Worm (Caenorhabditis elegans) whole organism, midembryonic: Measurements from ENCODE around the gene ttr-9.

Experiments
- T22C8.4 ChIP-seq: fragments of 200-800 bp; sonication (Bioruptor generic); IDR thresholded peaks from 2 replicates; pipeline ENCODE4 v1.3.6; 2022; ENCODE audit warnings: missing genetic modification characterization, missing compliant biosample characterization
- cog-1 ChIP-seq: sonication (generic microtip); optimal IDR thresholded peaks from 2 replicates; lab custom pipeline; 2016; ENCODE audit warnings: missing genetic modification characterization, missing compliant biosample characterization
- flt-1 ChIP-seq: fragments of 200-800 bp; sonication (Bioruptor generic); IDR thresholded peaks from 2 replicates; pipeline ENCODE4 v1.3.6; 2022; ENCODE audit warnings: missing genetic modification characterization, missing compliant biosample characterization
- klf-2 ChIP-seq: fragments of 200-800 bp; sonication (Bioruptor generic); conservative IDR thresholded peaks from 2 replicates; pipeline ENCODE4 v1.3.6; 2022; ENCODE audit warnings: missing genetic modification reagents, missing genetic modification characterization, missing compliant biosample characterization
- med-1 ChIP-seq: sonication (generic microtip); optimal IDR thresholded peaks from 2 replicates; lab custom pipeline; 2017; ENCODE audit warnings: missing genetic modification characterization, mild to moderate bottlenecking, missing compliant biosample characterization, antibody characterized with exemption, missing genetic modification reagents; ENCODE audit not compliant: insufficient read depth
- ref-1 ChIP-seq: fragments of 200-800 bp; sonication (Bioruptor generic); conservative IDR thresholded peaks from 2 replicates; pipeline ENCODE4 v1.3.6; 2022; ENCODE audit warnings: missing genetic modification reagents, missing genetic modification characterization, missing compliant biosample characterization
- tab-1 ChIP-seq: fragments of 200-800 bp; sonication (Bioruptor generic); IDR thresholded peaks from 2 replicates; pipeline ENCODE4 v1.3.6; 2022; ENCODE audit warnings: missing genetic modification characterization, missing compliant biosample characterization
- ztf-23 ChIP-seq: fragments of 200-800 bp; sonication (Bioruptor generic); IDR thresholded peaks from 2 replicates; pipeline ENCODE4 v1.3.6; 2022; ENCODE audit warnings: missing genetic modification reagents, missing genetic modification characterization, missing compliant biosample characterization
- ztf-29 ChIP-seq: fragments of 200-800 bp; sonication (Bioruptor generic); IDR thresholded peaks from 2 replicates; pipeline ENCODE4 v1.3.6; 2022; ENCODE audit warnings: missing genetic modification reagents, missing genetic modification characterization, missing compliant biosample characterization

Gene ttr-9

DNA sequence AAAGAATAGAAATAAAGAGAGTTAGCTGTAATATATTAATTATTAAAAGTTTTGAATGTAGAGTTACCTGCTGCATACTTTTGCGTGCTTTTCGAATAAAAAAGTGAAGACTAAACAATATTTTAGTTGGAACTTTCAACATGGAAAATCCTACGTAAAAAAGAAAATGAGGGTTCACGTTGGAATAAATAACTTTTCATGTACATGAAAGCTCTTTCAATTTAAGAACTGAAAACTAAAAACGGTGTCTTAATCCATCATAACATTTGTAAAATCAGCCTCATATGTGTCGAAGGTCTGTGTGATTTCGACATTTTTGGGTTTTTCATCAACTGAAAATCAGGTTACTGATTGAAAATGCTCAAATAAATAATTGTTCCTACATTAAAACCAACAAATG is at the start of gene ttr-9:
TSS of gene ttr-9 (minus strand) at position 101 of the 400 bp plus-strand sequence.
- TF ChIP-seq klf-2 (GFP tag; lab: Robert Waterston, UW), result no peak
- no peak for TF ChIP-seq ref-1
- no peak for TF ChIP-seq flt-1 (GFP tag; lab: Robert Waterston, UW)
- TF ChIP-seq T22C8.4 (GFP tag; lab: Robert Waterston, UW), result no peak
- TF ChIP-seq cog-1, result no peak
- no peak for TF ChIP-seq ztf-29
- no peak for TF ChIP-seq tab-1 (GFP tag; lab: Robert Waterston, UW)
- TF ChIP-seq ztf-23, result no peak
- TF ChIP-seq med-1, result no peak

- TF ChIP-seq tab-1 (GFP tag; lab: Robert Waterston, UW), result no peak
- no peak for TF ChIP-seq cog-1
- no peak for TF ChIP-seq ztf-29
- TF ChIP-seq ztf-23, result no peak
- no peak for TF ChIP-seq T22C8.4 (GFP tag; lab: Robert Waterston, UW)
- TF ChIP-seq klf-2 (GFP tag; lab: Robert Waterston, UW), result no peak
- no peak for TF ChIP-seq ref-1
These were observed 39.8 kb upstream of the ttr-9 start, which contains the start of gene T05A1.5 for ce11 chrIV:9545986-9546385. Gene T05A1.5 (plus strand): TSS chrIV:9546286.

DNA sequence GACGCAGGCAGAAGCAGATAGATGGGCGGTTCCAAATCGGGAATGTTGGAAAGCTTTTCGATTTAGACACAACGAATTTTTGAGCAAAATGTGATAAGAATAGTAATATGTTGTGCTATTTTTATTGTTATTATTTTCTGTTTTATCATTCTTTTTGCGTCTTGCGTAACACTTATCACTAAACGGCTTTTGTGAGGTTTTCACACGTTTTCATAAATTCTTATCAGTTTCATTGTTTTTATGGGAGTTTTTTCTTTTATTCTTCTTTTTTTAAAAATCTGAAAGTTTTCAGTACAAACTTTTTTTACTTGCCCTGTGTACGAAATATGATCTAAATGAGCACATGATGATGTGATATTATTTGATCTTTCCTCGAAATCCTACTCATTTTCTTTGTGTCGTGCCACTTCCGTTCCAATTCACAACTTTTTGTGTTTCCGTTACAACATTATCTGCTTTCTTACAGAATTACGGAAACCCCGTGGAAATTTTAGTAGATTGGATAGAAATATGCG is 34.2 kb upstream of the ttr-9 start, which contains the start of gene fbl-1:
TSS of gene fbl-1 (plus strand) at position 465 of the 515 bp plus-strand sequence.
- TF ChIP-seq T22C8.4 (GFP tag; lab: Robert Waterston, UW), result no peak
- TF ChIP-seq flt-1 (GFP tag; lab: Robert Waterston, UW), result no peak
- TF ChIP-seq ref-1, result no peak
- no peak for TF ChIP-seq ztf-29
- no peak for TF ChIP-seq cog-1
- TF ChIP-seq klf-2 (GFP tag; lab: Robert Waterston, UW), result no peak
- TF ChIP-seq ztf-23, result no peak
- no peak for TF ChIP-seq med-1
- no peak for TF ChIP-seq tab-1 (GFP tag; lab: Robert Waterston, UW)

DNA sequence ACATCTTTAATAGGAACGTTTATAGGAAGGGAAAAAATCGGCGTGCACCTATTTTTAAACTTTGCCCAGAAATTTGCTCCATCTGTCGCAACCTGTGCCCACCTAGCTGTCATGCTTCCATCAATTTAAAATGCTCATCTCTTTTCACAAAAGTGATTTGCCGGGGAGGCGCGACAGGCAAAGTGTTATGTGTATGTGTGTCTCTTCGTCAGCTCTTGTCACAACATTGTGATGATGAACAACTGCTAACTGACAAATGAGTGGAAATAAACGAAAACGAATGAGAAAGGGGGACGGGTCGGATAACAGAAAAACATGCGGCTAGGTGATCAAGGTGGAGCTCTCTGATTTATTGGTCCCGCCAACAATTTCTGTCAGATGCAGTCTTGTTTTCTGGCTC is 32.1 kb upstream of the ttr-9 start:
- TF ChIP-seq cog-1 (no peak), ref-1 (no peak), med-1 (no peak), ztf-23 (no peak), flt-1 (GFP tag; lab: Robert Waterston, UW) (no peak), T22C8.4 (GFP tag; lab: Robert Waterston, UW) (no peak), tab-1 (GFP tag; lab: Robert Waterston, UW) (no peak), ztf-29 (no peak), klf-2 (GFP tag; lab: Robert Waterston, UW) (no peak)

ce11 chrIV:9537500-9537899 is 31.3 kb upstream of the ttr-9 start:
- TF ChIP-seq ztf-23 (no peak), flt-1 (GFP tag; lab: Robert Waterston, UW) (no peak), med-1 (no peak), ztf-29 (no peak), cog-1 (no peak), tab-1 (GFP tag; lab: Robert Waterston, UW) (no peak), ref-1 (no peak), klf-2 (GFP tag; lab: Robert Waterston, UW) (no peak)

DNA sequence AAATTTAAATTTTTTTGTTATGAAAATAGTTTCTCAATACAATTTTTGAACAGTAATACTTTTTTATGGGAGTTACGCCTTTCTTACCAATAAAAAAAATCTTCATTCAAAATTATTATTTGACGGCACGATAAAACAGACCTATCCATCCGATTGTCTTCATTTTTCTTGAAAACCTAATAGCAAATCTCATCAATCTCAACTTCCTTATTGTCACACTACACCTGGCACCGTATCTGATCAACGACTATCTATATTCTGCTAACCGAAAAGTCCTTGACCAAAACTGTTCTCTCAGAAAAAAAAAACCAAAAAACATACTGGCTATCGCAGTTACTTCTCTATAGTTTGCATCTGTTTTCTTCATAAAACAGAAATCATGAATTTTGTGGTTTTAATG is 30.0 kb upstream of the ttr-9 start:
- no peak for TF ChIP-seq med-1
- TF ChIP-seq cog-1, result no peak
- no peak for TF ChIP-seq tab-1 (GFP tag; lab: Robert Waterston, UW)
- TF ChIP-seq klf-2 (GFP tag; lab: Robert Waterston, UW), result no peak
- no peak for TF ChIP-seq ztf-29
- TF ChIP-seq ztf-23, result no peak
- TF ChIP-seq T22C8.4 (GFP tag; lab: Robert Waterston, UW), result no peak
- TF ChIP-seq flt-1 (GFP tag; lab: Robert Waterston, UW), result no peak
- TF ChIP-seq ref-1, result no peak

DNA sequence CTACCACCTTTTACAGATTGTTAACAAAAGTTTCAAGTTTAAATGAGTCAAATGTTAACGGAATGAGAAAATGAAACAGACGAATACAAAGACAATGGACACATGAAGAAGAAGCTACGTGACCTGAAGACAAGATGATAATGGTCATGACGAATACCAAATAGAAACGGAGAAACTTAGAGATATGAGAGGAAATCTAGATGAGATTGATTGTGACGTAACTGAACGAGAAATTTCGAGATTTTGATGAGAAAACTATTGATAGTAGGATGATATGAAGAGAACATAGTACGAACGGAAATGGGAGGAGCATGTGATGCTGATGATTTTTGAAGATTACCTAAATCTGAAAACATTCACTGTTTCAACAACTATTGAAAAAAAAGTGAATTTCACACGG is 29.0 kb upstream of the ttr-9 start:
- TF ChIP-seq T22C8.4 (GFP tag; lab: Robert Waterston, UW) (no peak), flt-1 (GFP tag; lab: Robert Waterston, UW) (no peak)

- TF ChIP-seq T22C8.4 (GFP tag; lab: Robert Waterston, UW) (no peak), tab-1 (GFP tag; lab: Robert Waterston, UW) (no peak), flt-1 (GFP tag; lab: Robert Waterston, UW) (no peak), ref-1 (no peak), med-1 (no peak), cog-1 (no peak), ztf-23 (no peak), klf-2 (GFP tag; lab: Robert Waterston, UW) (no peak), ztf-29 (no peak)
These were observed 28.2 kb upstream of the ttr-9 start for ce11 chrIV:9534342-9534741.

DNA sequence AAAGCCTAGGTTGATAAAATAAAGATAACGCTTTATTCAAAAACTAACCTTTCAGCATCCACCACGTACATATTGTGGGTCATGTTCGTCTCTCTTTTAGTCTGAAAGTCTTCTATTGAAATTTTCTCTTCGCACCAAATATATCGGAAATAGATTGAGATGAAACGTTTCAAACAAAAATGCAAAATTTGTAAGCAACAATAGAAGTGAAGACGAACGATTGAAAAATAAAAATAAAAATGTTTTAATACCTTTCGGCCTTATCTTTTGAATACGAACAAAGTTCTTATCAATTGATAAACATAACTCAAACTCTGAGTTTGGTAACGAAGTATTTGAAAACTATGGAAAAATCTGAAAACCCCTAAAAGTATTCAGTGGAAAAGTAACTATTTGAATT is 26.9 kb upstream of the ttr-9 start, which contains the start of gene F56H11.2:
TSS of gene F56H11.2 (minus strand) at position 101 of the 400 bp plus-strand sequence.
- TF ChIP-seq tab-1 (GFP tag; lab: Robert Waterston, UW) (no peak), klf-2 (GFP tag; lab: Robert Waterston, UW) (no peak), ztf-23 (no peak), cog-1 (no peak), T22C8.4 (GFP tag; lab: Robert Waterston, UW) (no peak), ref-1 (no peak), flt-1 (GFP tag; lab: Robert Waterston, UW) (no peak), med-1 (no peak), ztf-29 (no peak)

DNA sequence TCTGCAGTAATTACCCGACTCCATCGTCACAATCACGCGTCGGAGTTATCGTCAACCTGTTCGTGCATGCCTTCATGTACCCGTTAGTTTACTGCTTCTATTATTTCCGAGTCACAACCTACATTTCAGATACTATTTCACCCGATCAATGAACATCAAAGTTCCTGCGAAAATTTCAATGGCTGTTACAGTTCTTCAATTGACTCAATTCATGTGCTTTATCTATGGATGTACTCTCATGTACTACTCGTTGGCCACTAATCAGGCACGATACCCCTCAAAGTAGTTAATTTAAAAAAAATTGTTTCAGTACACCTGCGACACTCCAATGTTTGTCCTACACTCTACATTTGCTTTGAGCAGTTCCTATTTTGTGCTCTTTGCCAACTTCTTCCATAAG is 24.6 kb upstream of the ttr-9 start:
- no peak for TF ChIP-seq med-1
- TF ChIP-seq tab-1 (GFP tag; lab: Robert Waterston, UW), result no peak
- no peak for TF ChIP-seq flt-1 (GFP tag; lab: Robert Waterston, UW)
- TF ChIP-seq ztf-23, result no peak
- TF ChIP-seq ref-1, result no peak
- TF ChIP-seq T22C8.4 (GFP tag; lab: Robert Waterston, UW), result no peak
- no peak for TF ChIP-seq klf-2 (GFP tag; lab: Robert Waterston, UW)
- no peak for TF ChIP-seq cog-1
- no peak for TF ChIP-seq ztf-29

ce11 chrIV:9529647-9530046 is 23.5 kb upstream of the ttr-9 start, which contains the start of gene elo-7:
Gene elo-7 (plus strand): TSS chrIV:9529947.
- TF ChIP-seq ref-1 (no peak), ztf-23 (no peak), ztf-29 (no peak)
